Worm (Caenorhabditis elegans): ENCODE results near the gene fbxa-14.

Gene fbxa-14

DNA sequence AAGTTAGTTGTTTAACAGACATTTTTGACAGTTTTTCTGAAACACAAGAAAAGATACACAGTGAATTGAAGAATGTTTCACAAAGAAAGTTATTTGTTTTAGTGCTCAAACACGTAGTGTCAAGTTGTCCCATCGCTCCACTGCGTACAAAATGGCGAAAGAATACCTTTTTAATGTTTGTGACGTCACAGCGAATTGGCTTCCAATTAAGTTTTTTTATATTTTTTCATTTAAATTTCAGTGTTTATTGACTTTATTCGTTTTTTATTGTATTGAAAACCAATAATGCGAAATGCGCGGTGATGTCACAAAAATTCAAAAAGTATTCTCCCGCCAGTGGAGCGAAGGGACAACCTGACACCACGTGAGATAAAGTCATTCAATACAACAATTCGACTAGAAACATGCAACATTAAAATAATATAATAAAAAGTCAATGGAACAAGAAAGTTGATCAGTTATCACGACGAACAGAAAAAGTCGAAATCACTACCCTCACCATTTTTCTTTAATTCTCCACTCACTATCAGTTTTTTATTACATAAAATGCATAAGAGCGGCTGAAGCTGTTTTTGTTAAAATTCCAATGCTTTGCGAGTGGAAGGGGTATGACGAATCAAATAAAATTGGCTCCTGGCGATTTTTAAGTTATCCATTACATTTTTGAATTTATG, 50.6 kb downstream of the fbxa-14 start, which contains the start of gene fbxa-29:
fbxa-29 (minus strand) TSS at position 51 of the 674 bp plus-strand sequence.
- TF ChIP-seq tbx-2 (tag; optimal IDR thresholded peaks at IDR 0.05) (no peak), C38D4.7 (GFP tag; optimal IDR thresholded peaks at IDR 0.05) (no peak), K09A11.1 (tag; optimal IDR thresholded peaks at IDR 0.05; ENCODE audit: insufficient read depth) (no peak), ceh-24 (tag; optimal IDR thresholded peaks at IDR 0.05) (no peak), lim-6 (tag; optimal IDR thresholded peaks at IDR 0.05) (no peak), ceh-30 (tag; optimal IDR thresholded peaks at IDR 0.05) (no peak), ztf-16 (tag; optimal IDR thresholded peaks at IDR 0.05) (no peak), npax-4 (tag; optimal IDR thresholded peaks at IDR 0.05) (no peak), K02D7.2 (tag; optimal IDR thresholded peaks at IDR 0.05) (no peak), gmeb-2 (tag; optimal IDR thresholded peaks at IDR 0.05) (no peak), sox-2 (GFP tag; IDR thresholded peaks at IDR 0.05) (no peak), fkh-6 (tag; optimal IDR thresholded peaks at IDR 0.05) (no peak), dmd-4 (tag; optimal IDR thresholded peaks at IDR 0.05; ENCODE audit: borderline replicate concordance) (no peak), unc-3 (GFP tag; conservative IDR thresholded peaks at IDR 0.05) (no peak), unc-3 (tag; optimal IDR thresholded peaks at IDR 0.05) (no peak), pax-1 (tag; optimal IDR thresholded peaks at IDR 0.05) (no peak), ceh-19 (GFP tag; optimal IDR thresholded peaks at IDR 0.05) (no peak), hlh-30 (tag; optimal IDR thresholded peaks at IDR 0.05; ENCODE audit: insufficient read depth) (no peak), syd-9 (tag; optimal IDR thresholded peaks at IDR 0.05) (no peak)

Data from whole organism, late embryonic.